Fruit fly (Drosophila melanogaster) whole organism, embryonic: Measurements from ENCODE around the gene Ppi1.

Source experiments
- Atf-2 ChIP-seq: fragments of 200-800 bp; sonication (Bioruptor generic); optimal IDR thresholded peaks from 2 replicates; lab custom pipeline; 2016; ENCODE audit warnings: missing biosample characterization, missing genetic modification characterization
- Awh ChIP-seq: fragments of 200-800 bp; sonication (Bioruptor generic); IDR thresholded peaks from 2 replicates; pipeline ENCODE4, ENCODE4 v1.3.6; 2022; ENCODE audit warnings: missing biosample characterization, missing genetic modification characterization
- CG10462 ChIP-seq: fragments of 200-800 bp; sonication (Bioruptor generic); optimal IDR thresholded peaks from 2 replicates; lab custom pipeline; 2016; ENCODE audit warnings: missing biosample characterization, missing genetic modification characterization
- CG11504 ChIP-seq: fragments of 200-800 bp; sonication (Bioruptor generic); optimal IDR thresholded peaks from 3 replicates; lab custom pipeline; 2019; ENCODE audit warnings: missing biosample characterization, mild to moderate bottlenecking, missing genetic modification characterization, moderate library complexity
- CG12299 ChIP-seq: fragments of 200-800 bp; sonication (Bioruptor generic); optimal IDR thresholded peaks from 2 replicates; lab custom pipeline; 2018; ENCODE audit warnings: missing biosample characterization, mild to moderate bottlenecking, missing genetic modification characterization
- CG1233 ChIP-seq: fragments of 200-800 bp; sonication (Bioruptor generic); optimal IDR thresholded peaks from 4 replicates; lab custom pipeline; 2018; ENCODE audit warnings: missing biosample characterization, mild to moderate bottlenecking, missing genetic modification characterization
- CG15514 ChIP-seq: fragments of 200-800 bp; sonication (Bioruptor generic); optimal IDR thresholded peaks from 3 replicates; lab custom pipeline; 2017; ENCODE audit warnings: missing biosample characterization, missing genetic modification characterization, mild to moderate bottlenecking, moderate library complexity, missing genetic modification reagents
- CG17802 ChIP-seq: fragments of 200-800 bp; sonication (Bioruptor generic); optimal IDR thresholded peaks from 2 replicates; lab custom pipeline; 2018; ENCODE audit warnings: missing biosample characterization, mild to moderate bottlenecking, missing genetic modification characterization, moderate library complexity
- CG18262 ChIP-seq: fragments of 200-800 bp; optimal IDR thresholded peaks from 3 replicates; lab custom pipeline; 2019; ENCODE audit warnings: missing biosample characterization, mild to moderate bottlenecking, missing genetic modification characterization, moderate library complexity
- CG2120 ChIP-seq: fragments of 200-800 bp; sonication (Bioruptor generic); optimal IDR thresholded peaks from 3 replicates; lab custom pipeline; 2016; ENCODE audit warnings: missing biosample characterization, missing genetic modification characterization
- CG2202 ChIP-seq: fragments of 200-800 bp; sonication (Bioruptor generic); optimal IDR thresholded peaks from 2 replicates; lab custom pipeline; 2018; ENCODE audit warnings: missing biosample characterization, mild to moderate bottlenecking, missing genetic modification characterization
- CG2678 ChIP-seq: fragments of 200-800 bp; sonication (Bioruptor generic); optimal IDR thresholded peaks from 3 replicates; lab custom pipeline; 2019; ENCODE audit warnings: missing biosample characterization, mild to moderate bottlenecking, missing genetic modification characterization, moderate library complexity
- CG34422 ChIP-seq: fragments of 200-800 bp; sonication (Bioruptor generic); IDR thresholded peaks from 3 replicates; pipeline ENCODE4 v1.3.6; 2022; ENCODE audit warnings: missing biosample characterization, missing genetic modification characterization
- CG3847 ChIP-seq: fragments of 200-800 bp; sonication (Bioruptor generic); IDR thresholded peaks from 2 replicates; pipeline ENCODE4 v1.3.6; 2022; ENCODE audit warnings: missing biosample characterization, missing genetic modification characterization
- CG5245 ChIP-seq: fragments of 200-800 bp; sonication (Bioruptor generic); optimal IDR thresholded peaks from 3 replicates; lab custom pipeline; 2016; ENCODE audit warnings: missing biosample characterization, missing genetic modification characterization
- CG6254 ChIP-seq: fragments of 200-800 bp; sonication (Bioruptor generic); optimal IDR thresholded peaks from 3 replicates; lab custom pipeline; 2017; ENCODE audit warnings: mild to moderate bottlenecking, missing biosample characterization, missing genetic modification reagents, missing genetic modification characterization
- CG6272 ChIP-seq: fragments of 200-800 bp; sonication (Bioruptor generic); IDR thresholded peaks from 2 replicates; pipeline ENCODE4 v1.3.6; 2022; ENCODE audit warnings: missing biosample characterization, missing genetic modification characterization
- CG6813 ChIP-seq: fragments of 200-800 bp; sonication (Bioruptor generic); optimal IDR thresholded peaks from 2 replicates; lab custom pipeline; 2017; ENCODE audit warnings: missing biosample characterization, missing genetic modification characterization, mild to moderate bottlenecking, moderate library complexity, missing genetic modification reagents
- CG9727 ChIP-seq: fragments of 200-800 bp; sonication (Bioruptor generic); optimal IDR thresholded peaks from 3 replicates; lab custom pipeline; 2017; ENCODE audit warnings: missing biosample characterization, mild to moderate bottlenecking, missing genetic modification characterization
- Dll ChIP-seq: fragments of 200-800 bp; sonication (Bioruptor generic); IDR thresholded peaks from 4 replicates; pipeline ENCODE4 v1.3.6; 2022; ENCODE audit warnings: missing biosample characterization, missing genetic modification characterization; ENCODE audit not compliant: partially characterized antibody
- Fer3 ChIP-seq: fragments of 200-800 bp; sonication (Bioruptor generic); optimal IDR thresholded peaks from 2 replicates; lab custom pipeline; 2018; ENCODE audit warnings: missing biosample characterization, mild to moderate bottlenecking, missing genetic modification characterization, moderate library complexity
- HLH3B ChIP-seq: fragments of 200-800 bp; sonication (Bioruptor generic); IDR thresholded peaks from 2 replicates; pipeline ENCODE4 v1.3.6; 2022; ENCODE audit warnings: missing biosample characterization, missing genetic modification characterization
- Hmx ChIP-seq: fragments of 200-800 bp; sonication (Bioruptor generic); optimal IDR thresholded peaks from 2 replicates; lab custom pipeline; 2016; ENCODE audit warnings: missing biosample characterization, missing genetic modification characterization
- Nf-YA ChIP-seq: fragments of 200-800 bp; sonication (Bioruptor generic); IDR thresholded peaks from 2 replicates; pipeline ENCODE4 v1.3.6; 2022; ENCODE audit warnings: missing biosample characterization, missing genetic modification characterization
- Ptx1 ChIP-seq: fragments of 200-800 bp; sonication (Bioruptor generic); IDR thresholded peaks from 2 replicates; pipeline ENCODE4 v1.3.6; 2022; ENCODE audit warnings: missing biosample characterization, missing genetic modification characterization
- Sox102F ChIP-seq: fragments of 200-800 bp; sonication (Bioruptor generic); optimal IDR thresholded peaks from 2 replicates; lab custom pipeline; 2018; ENCODE audit warnings: missing biosample characterization, mild to moderate bottlenecking, missing genetic modification characterization, moderate library complexity
- Sry-δ ChIP-seq: fragments of 200-800 bp; sonication (Bioruptor generic); optimal IDR thresholded peaks from 2 replicates; lab custom pipeline; 2016; ENCODE audit warnings: missing biosample characterization, missing genetic modification characterization
- TFAM ChIP-seq: fragments of 200-800 bp; sonication (Bioruptor generic); optimal IDR thresholded peaks from 2 replicates; lab custom pipeline; 2017; ENCODE audit warnings: missing biosample characterization, missing genetic modification characterization, inconsistent platforms
- Xbp1 ChIP-seq: fragments of 200-800 bp; sonication (Bioruptor generic); optimal IDR thresholded peaks from 3 replicates; lab custom pipeline; 2016; ENCODE audit warnings: missing biosample characterization, mild to moderate bottlenecking, missing genetic modification characterization
- Xrp1 ChIP-seq: fragments of 200-800 bp; sonication (Bioruptor generic); IDR thresholded peaks from 2 replicates; pipeline ENCODE4 v1.3.6; 2022; ENCODE audit warnings: missing biosample characterization, missing genetic modification characterization
- cg ChIP-seq: fragments of 200-800 bp; sonication (Bioruptor generic); optimal IDR thresholded peaks from 3 replicates; lab custom pipeline; 2019; ENCODE audit warnings: missing biosample characterization, mild to moderate bottlenecking, missing genetic modification characterization, moderate library complexity
- dimm ChIP-seq: fragments of 200-800 bp; sonication (Bioruptor generic); IDR thresholded peaks from 2 replicates; pipeline ENCODE4 v1.3.6; 2022; ENCODE audit warnings: missing biosample characterization, missing genetic modification characterization
- dmrt99B ChIP-seq: fragments of 200-800 bp; sonication (Bioruptor generic); optimal IDR thresholded peaks from 2 replicates; lab custom pipeline; 2018; ENCODE audit warnings: missing biosample characterization, mild to moderate bottlenecking, missing genetic modification characterization, moderate library complexity
- dysf ChIP-seq: fragments of 200-800 bp; sonication (Bioruptor generic); IDR thresholded peaks from 3 replicates; pipeline ENCODE4 v1.3.6; 2022; ENCODE audit warnings: missing biosample characterization, missing genetic modification characterization
- fd64A ChIP-seq: fragments of 200-800 bp; sonication (Bioruptor generic); optimal IDR thresholded peaks from 3 replicates; lab custom pipeline; 2018; ENCODE audit warnings: missing biosample characterization, mild to moderate bottlenecking, missing genetic modification characterization
- fd96Cb ChIP-seq: fragments of 200-800 bp; sonication (Bioruptor generic); optimal IDR thresholded peaks from 2 replicates; lab custom pipeline; 2018; ENCODE audit warnings: missing biosample characterization, mild to moderate bottlenecking, missing genetic modification characterization, moderate library complexity
- gem ChIP-seq: fragments of 200-800 bp; sonication (Bioruptor generic); optimal IDR thresholded peaks from 2 replicates; lab custom pipeline; 2019; ENCODE audit warnings: missing biosample characterization, mild to moderate bottlenecking, missing genetic modification characterization, moderate library complexity
- gsb ChIP-seq: fragments of 200-800 bp; sonication (Bioruptor generic); IDR thresholded peaks from 2 replicates; pipeline ENCODE4 v1.3.6; 2022; ENCODE audit warnings: missing biosample characterization, missing genetic modification characterization
- klu ChIP-seq: fragments of 200-800 bp; sonication (Bioruptor generic); IDR thresholded peaks from 2 replicates; pipeline ENCODE4 v1.3.6; 2022; ENCODE audit warnings: missing biosample characterization, missing genetic modification characterization
- lmd ChIP-seq: fragments of 200-800 bp; sonication (Bioruptor generic); IDR thresholded peaks from 2 replicates; pipeline ENCODE4 v1.3.6; 2022; ENCODE audit warnings: missing biosample characterization, missing genetic modification characterization
- nmo ChIP-seq: fragments of 200-800 bp; sonication (Bioruptor generic); optimal IDR thresholded peaks from 2 replicates; lab custom pipeline; 2018; ENCODE audit warnings: missing biosample characterization, mild to moderate bottlenecking, missing genetic modification characterization, moderate library complexity
- oc ChIP-seq: fragments of 200-800 bp; sonication (Bioruptor generic); optimal IDR thresholded peaks from 2 replicates; lab custom pipeline; 2018; ENCODE audit warnings: missing biosample characterization, mild to moderate bottlenecking, missing genetic modification characterization, moderate library complexity
- phol ChIP-seq: fragments of 200-800 bp; sonication (Bioruptor generic); optimal IDR thresholded peaks from 3 replicates; lab custom pipeline; 2018; ENCODE audit warnings: missing biosample characterization, mild to moderate bottlenecking, missing genetic modification characterization, moderate library complexity
- psq ChIP-seq: fragments of 200-800 bp; sonication (Bioruptor generic); optimal IDR thresholded peaks from 2 replicates; lab custom pipeline; 2017; ENCODE audit warnings: missing biosample characterization, missing genetic modification characterization
- pum ChIP-seq: fragments of 200-800 bp; sonication (Bioruptor generic); optimal IDR thresholded peaks from 2 replicates; lab custom pipeline; 2016; ENCODE audit warnings: missing biosample characterization, missing genetic modification characterization
- row ChIP-seq: fragments of 200-800 bp; sonication (Bioruptor generic); IDR thresholded peaks from 3 replicates; pipeline ENCODE4 v1.3.6; 2022; ENCODE audit warnings: missing biosample characterization, missing genetic modification characterization
- slbo ChIP-seq: fragments of 200-800 bp; sonication (Bioruptor generic); IDR thresholded peaks from 2 replicates; pipeline ENCODE4 v1.3.6; 2022; ENCODE audit warnings: missing biosample characterization, missing genetic modification characterization
- slou ChIP-seq: fragments of 200-800 bp; sonication (Bioruptor generic); optimal IDR thresholded peaks from 3 replicates; lab custom pipeline; 2016; ENCODE audit warnings: missing biosample characterization, missing genetic modification characterization
- zfh1 ChIP-seq: fragments of 200-800 bp; sonication (Bioruptor generic); IDR thresholded peaks from 3 replicates; pipeline ENCODE4 v1.3.6; 2022; ENCODE audit warnings: missing biosample characterization, missing genetic modification characterization

Gene Ppi1

DNA sequence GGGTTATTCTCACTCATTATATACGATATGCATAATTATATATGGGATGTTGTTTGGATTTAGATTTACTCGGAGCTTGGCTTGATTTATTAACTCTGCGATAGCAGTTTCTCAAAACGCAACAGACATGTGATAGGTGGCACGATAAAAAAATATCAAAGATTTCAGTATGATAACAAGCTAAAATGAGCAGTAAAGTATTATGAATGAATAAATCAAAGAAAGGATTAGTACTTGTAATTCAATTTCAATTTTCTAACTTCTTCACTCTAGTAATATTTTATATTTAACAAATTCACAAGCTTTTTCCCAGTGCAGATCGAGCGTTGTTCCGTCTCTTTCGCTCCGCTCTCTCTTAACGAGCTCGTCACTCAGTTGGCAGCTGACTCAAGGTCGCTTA is 44.8 kb downstream of the Ppi1 start:
- TF ChIP-seq gem (tag; lab: Kevin White, UChicago) (peak; percentile 4), Dll (GFP tag; lab: Robert Waterston, UW) (no peak), CG11504 (tag; lab: Kevin White, UChicago) (peak; percentile 9), Awh (GFP tag; lab: Robert Waterston, UW) (no peak), Nf-YA (GFP tag; lab: Robert Waterston, UW) (no peak)

DNA sequence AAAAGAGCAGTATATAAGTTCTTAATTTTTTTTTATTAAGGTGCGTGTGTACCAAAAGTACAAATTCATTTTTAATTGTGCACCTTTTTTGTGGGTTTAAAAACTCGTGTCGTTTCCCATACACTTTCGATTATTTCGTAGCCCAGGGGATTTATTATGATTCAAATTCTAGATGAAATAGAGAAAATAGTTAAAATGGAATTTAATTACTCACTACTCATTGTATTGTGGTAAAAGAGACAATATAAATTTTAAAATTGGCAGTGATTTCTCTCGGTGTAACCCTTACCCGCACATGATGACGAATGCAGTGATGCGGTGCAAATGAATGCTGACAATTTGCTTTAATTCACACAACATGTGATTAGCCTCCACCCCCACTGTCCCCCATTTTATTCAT is 45.7 kb downstream of the Ppi1 start:
- no peak for TF ChIP-seq CG12299 (tag; lab: Kevin White, UChicago)
- peak; percentile 24 for TF ChIP-seq fd96Cb (tag; lab: Kevin White, UChicago)
- TF ChIP-seq fd64A (GFP tag; lab: Kevin White, UChicago) = no peak
- TF ChIP-seq phol = peak; percentile 24
- peak; percentile 35 for TF ChIP-seq CG2678
- TF ChIP-seq row (GFP tag; lab: Robert Waterston, UW) = peak; percentile 27; the same call in 1 of the 3 replicates
- peak; percentile 15 for TF ChIP-seq Xbp1 (GFP tag; lab: Kevin White, UChicago)
- peak; percentile 37; the same call in 1 of the 2 replicates for TF ChIP-seq Ptx1
- TF ChIP-seq oc (tag; lab: Kevin White, UChicago) = no peak
- TF ChIP-seq Sry-δ = no peak
- peak; percentile 33 for TF ChIP-seq Sox102F (GFP tag; lab: Kevin White, UChicago)
- TF ChIP-seq gsb (GFP tag; lab: Robert Waterston, UW) = no peak
- peak; percentile 47 for TF ChIP-seq gem (tag; lab: Kevin White, UChicago)
- no peak for TF ChIP-seq cg (GFP tag; lab: Kevin White, UChicago)
- no peak for TF ChIP-seq Atf-2
- no peak for TF ChIP-seq CG2202 (tag; lab: Kevin White, UChicago)
- peak; percentile 3 for TF ChIP-seq nmo (GFP tag; lab: Kevin White, UChicago)
- no peak for TF ChIP-seq CG5245 (GFP tag; lab: Kevin White, UChicago)
- TF ChIP-seq slbo (GFP tag; lab: Robert Waterston, UW) = peak; percentile 38; the same call in 1 of the 2 replicates
- peak; percentile 15; the same call in 1 of the 2 replicates for TF ChIP-seq Xrp1
- TF ChIP-seq CG11504 (tag; lab: Kevin White, UChicago) = peak; percentile 46
- TF ChIP-seq CG15514 (GFP tag; lab: Kevin White, UChicago) = no peak
- TF ChIP-seq TFAM (GFP tag; lab: Kevin White, UChicago) = no peak
- TF ChIP-seq CG17802 (tag; lab: Kevin White, UChicago) = no peak
- no peak for TF ChIP-seq slou (GFP tag; lab: Kevin White, UChicago)
- no peak for TF ChIP-seq Fer3 (tag; lab: Kevin White, UChicago)
- no peak for TF ChIP-seq psq (GFP tag; lab: Kevin White, UChicago)
- no peak for TF ChIP-seq Hmx (GFP tag; lab: Kevin White, UChicago)
- TF ChIP-seq HLH3B = peak; percentile 25; the same call in 1 of the 2 replicates
- no peak for TF ChIP-seq CG6272 (GFP tag; lab: Robert Waterston, UW)
- TF ChIP-seq CG10462 (GFP tag; lab: Kevin White, UChicago) = no peak
- no peak for TF ChIP-seq pum (GFP tag; lab: Kevin White, UChicago)
- TF ChIP-seq CG2120 (GFP tag; lab: Kevin White, UChicago) = peak; percentile 32
- peak; percentile 33 for TF ChIP-seq dmrt99B (tag; lab: Kevin White, UChicago)
- TF ChIP-seq zfh1 (GFP tag; lab: Robert Waterston, UW) = no peak
- no peak for TF ChIP-seq CG34422 (GFP tag; lab: Robert Waterston, UW)
- no peak for TF ChIP-seq CG3847 (GFP tag; lab: Robert Waterston, UW)
- TF ChIP-seq CG9727 = no peak
- no peak for TF ChIP-seq klu
- TF ChIP-seq lmd (GFP tag; lab: Robert Waterston, UW) = 0 out of 2 replicates have a peak, but pooled peaks have one; percentile 32
- TF ChIP-seq CG1233 = no peak
- TF ChIP-seq dimm (GFP tag; lab: Robert Waterston, UW) = no peak
- TF ChIP-seq CG18262 (tag; lab: Kevin White, UChicago) = peak; percentile 6
- TF ChIP-seq CG6813 (GFP tag; lab: Kevin White, UChicago) = no peak
- TF ChIP-seq dysf (GFP tag; lab: Robert Waterston, UW) = 0 out of 3 replicates have a peak, but pooled peaks have one; percentile 28
- TF ChIP-seq CG6254 = no peak
